Fruit fly (Drosophila melanogaster): ENCODE measurements around the gene CG12483.

Gene CG12483

DNA sequence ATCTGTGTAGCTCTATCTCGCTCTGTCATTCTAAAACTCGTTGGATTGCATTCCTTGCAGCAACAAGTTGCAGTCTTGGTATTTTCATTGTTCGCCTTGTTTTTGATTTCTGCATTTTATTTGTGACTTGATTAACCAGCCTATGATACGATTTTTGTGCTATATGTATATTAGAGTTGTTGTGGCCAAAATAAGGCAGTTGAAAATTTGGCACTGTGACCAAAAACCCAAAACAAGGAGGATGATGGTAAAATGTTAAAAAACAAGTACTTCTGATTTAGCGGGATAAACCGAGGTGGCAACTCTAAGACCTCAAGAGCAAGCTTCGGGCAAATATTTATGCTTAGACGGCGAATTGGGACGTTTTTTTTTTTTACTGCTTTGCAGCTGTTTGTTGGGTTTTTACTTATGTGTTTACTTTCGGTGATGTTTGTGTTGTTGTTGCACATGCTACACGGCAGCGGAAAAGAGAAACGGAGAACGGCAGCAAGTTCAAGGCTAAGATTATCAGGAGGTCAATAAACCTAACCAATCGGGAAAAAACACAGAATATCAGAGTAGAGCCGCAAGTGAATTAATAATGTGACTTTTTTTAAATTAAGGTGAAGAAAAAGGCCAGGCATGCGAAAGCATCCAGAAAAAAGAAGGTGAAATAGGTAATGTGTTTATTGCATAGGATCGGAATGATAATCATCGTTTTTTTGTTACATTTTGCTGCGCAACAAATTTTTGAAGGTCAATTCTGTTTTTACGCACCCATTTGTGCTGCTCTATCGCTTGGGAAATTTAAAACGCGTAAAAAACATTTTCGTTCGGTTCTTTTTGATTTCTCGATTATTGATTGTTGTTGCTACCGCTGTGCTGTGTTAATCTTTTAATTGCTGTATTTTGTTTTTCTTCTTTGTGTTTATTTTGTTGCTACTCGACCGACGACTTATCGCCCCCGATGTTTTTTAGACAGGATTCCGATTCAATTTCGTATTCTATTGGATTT is 41.7 kb upstream of the CG12483 start:
- TF ChIP-seq vri (GFP tag; optimal IDR thresholded peaks at IDR 0.05) (peak; percentile 43), CG3919 (GFP tag; optimal IDR thresholded peaks at IDR 0.05) (peak; percentile 15), CG34406 (GFP tag; optimal IDR thresholded peaks at IDR 0.05) (no peak), achi (GFP tag; optimal IDR thresholded peaks at IDR 0.05) (peak; percentile 2), CG3032 (tag; optimal IDR thresholded peaks at IDR 0.05) (peak; percentile 17), CG16779 (tag; optimal IDR thresholded peaks at IDR 0.05) (no peak), dsx (GFP tag; optimal IDR thresholded peaks at IDR 0.05; ENCODE audit: poor library complexity, severe bottlenecking) (peak; percentile 66), fd85E (GFP tag; optimal IDR thresholded peaks at IDR 0.05) (no peak), ss (GFP tag; optimal IDR thresholded peaks at IDR 0.05) (peak in 1 of 2 experiments; percentile 24), Ets96B (tag; optimal IDR thresholded peaks at IDR 0.05) (no peak), CG1621 (tag; optimal IDR thresholded peaks at IDR 0.05) (no peak), Sox15 (GFP tag; optimal IDR thresholded peaks at IDR 0.05) (no peak), Lpt (GFP tag; optimal IDR thresholded peaks at IDR 0.05) (no peak), CG10631 (GFP tag; optimal IDR thresholded peaks at IDR 0.05) (peak; percentile 35), acj6 (GFP tag; optimal IDR thresholded peaks at IDR 0.05) (no peak), CG8319 (GFP tag; optimal IDR thresholded peaks at IDR 0.05) (no peak), OdsH (GFP tag; optimal IDR thresholded peaks at IDR 0.05) (no peak), cyc (GFP tag; optimal IDR thresholded peaks at IDR 0.05) (peak; percentile 15), Smox (GFP tag; optimal IDR thresholded peaks at IDR 0.05) (no peak), Met (GFP tag; optimal IDR thresholded peaks at IDR 0.05) (peak; percentile 49), fkh (GFP tag; optimal IDR thresholded peaks at IDR 0.05) (peak; percentile 74), Sox14 (GFP tag; optimal IDR thresholded peaks at IDR 0.05) (no peak), CG6163 (GFP tag; IDR thresholded peaks at IDR 0.05) (no peak), pdm3 (GFP tag; optimal IDR thresholded peaks at IDR 0.05) (no peak), CG6808 (GFP tag; optimal IDR thresholded peaks at IDR 0.05) (peak; percentile 13), net (GFP tag; optimal IDR thresholded peaks at IDR 0.05) (no peak), CG8632 (GFP tag; optimal IDR thresholded peaks at IDR 0.05) (no peak), svp (GFP tag) (peak; percentile 88), Eip93F (GFP tag; optimal IDR thresholded peaks at IDR 0.05) (no peak), salr (GFP tag; optimal IDR thresholded peaks at IDR 0.05) (no peak), CG32006 (GFP tag; optimal IDR thresholded peaks at IDR 0.05) (no peak), spab (GFP tag; optimal IDR thresholded peaks at IDR 0.05) (no peak), Eip78C (GFP tag) (peak; percentile 76), Hr39 (GFP tag; optimal IDR thresholded peaks at IDR 0.05) (peak; percentile 36), dac (GFP tag; optimal IDR thresholded peaks at IDR 0.05) (no peak), CG7368 (GFP tag; optimal IDR thresholded peaks at IDR 0.05) (no peak), Blimp-1 (GFP tag; optimal IDR thresholded peaks at IDR 0.05) (no peak), Hr4 (GFP tag; optimal IDR thresholded peaks at IDR 0.05) (no peak), CG6792 (GFP tag; optimal IDR thresholded peaks at IDR 0.05) (peak; percentile 24), eg (GFP tag; IDR thresholded peaks at IDR 0.05) (no peak), CG4318 (GFP tag; optimal IDR thresholded peaks at IDR 0.05) (no peak), CG9139 (GFP tag; optimal IDR thresholded peaks at IDR 0.05) (no peak), CG10669 (GFP tag; optimal IDR thresholded peaks at IDR 0.05) (no peak), Hr38 (GFP tag; optimal IDR thresholded peaks at IDR 0.05) (no peak), CG11762 (GFP tag; optimal IDR thresholded peaks at IDR 0.05; ENCODE audit: insufficient read depth) (no peak), CG15336 (GFP tag; IDR thresholded peaks at IDR 0.05) (no peak), topi (GFP tag; optimal IDR thresholded peaks at IDR 0.05) (peak; percentile 36), fd59A (GFP tag; optimal IDR thresholded peaks at IDR 0.05) (no peak), esn (GFP tag; optimal IDR thresholded peaks at IDR 0.05) (peak; percentile 55), CG6854 (GFP tag; optimal IDR thresholded peaks at IDR 0.05) (no peak)
